Worm (Caenorhabditis elegans) whole organism, late embryonic: Measurements from ENCODE around the gene gst-11.

ENCODE experiments used
- F13H6.1 ChIP-seq: sonication (generic microtip); optimal IDR thresholded peaks from 2 replicates; lab custom pipeline; 2016; ENCODE audit warnings: missing genetic modification characterization, missing compliant biosample characterization
- T23F11.4 ChIP-seq: fragments of 200-800 bp; sonication (Bioruptor generic); optimal IDR thresholded peaks from 2 replicates; lab custom pipeline; 2018; ENCODE audit warnings: mild to moderate bottlenecking, missing genetic modification characterization, missing compliant biosample characterization
- ama-1 ChIP-seq: fragments of 150-350 bp; optimal IDR thresholded peaks from 2 replicates; lab custom pipeline; 2014
- dmd-4 ChIP-seq: sonication (generic microtip); optimal IDR thresholded peaks from 2 replicates; lab custom pipeline; 2016; ENCODE audit warnings: borderline replicate concordance, missing genetic modification characterization, missing compliant biosample characterization
- fax-1 ChIP-seq: sonication (generic microtip); optimal IDR thresholded peaks from 2 replicates; lab custom pipeline; 2016; ENCODE audit warnings: missing genotype, missing genetic modification characterization, missing compliant biosample characterization
- fkh-10 ChIP-seq: fragments of 150-350 bp; optimal IDR thresholded peaks from 2 replicates; lab custom pipeline; 2014; ENCODE audit warnings: missing biosample characterization, missing genetic modification reagents, missing genetic modification characterization

ce11 chrX:3618842-3619241 lies 14.7 kb downstream of the gst-11 start:
- TF ChIP-seq T23F11.4 (GFP tag; lab: Kevin White, UChicago), result no peak
- TF ChIP-seq dmd-4 (tag; lab: Kevin White, UChicago), result no peak
- TF ChIP-seq F13H6.1 (tag; lab: Kevin White, UChicago), result no peak
- TF ChIP-seq ama-1 (lab: Kevin White, UChicago), result no peak
- TF ChIP-seq fkh-10 (GFP tag; lab: Kevin White, UChicago), result no peak
- no peak for TF ChIP-seq fax-1 (tag; lab: Kevin White, UChicago)
